Worm (Caenorhabditis elegans) whole organism, L2 larva: Measurements from ENCODE around the gene srx-105.

Experiments used
- ama-1 ChIP-seq: fragments of 150-350 bp; optimal IDR thresholded peaks from 2 replicates; lab custom pipeline; 2018; ENCODE audit warnings: inconsistent platforms
- lin-39 ChIP-seq: fragments of 150-350 bp; optimal IDR thresholded peaks from 2 replicates; lab custom pipeline; 2014; ENCODE audit warnings: missing biosample characterization, missing genetic modification reagents, missing genetic modification characterization
- ztf-4 ChIP-seq: fragments of 150-350 bp; optimal IDR thresholded peaks from 2 replicates; lab custom pipeline; 2014; ENCODE audit warnings: missing biosample characterization, missing genetic modification characterization

ce11 chrII:3747405-3747804 is 46.2 kb upstream of the srx-105 start, which contains the start of gene fbxb-92:
- TF ChIP-seq ztf-4 = no peak
- TF ChIP-seq lin-39 (tag; lab: Kevin White, UChicago) = no peak
- no peak for TF ChIP-seq ama-1 (lab: Kevin White, UChicago)
